Fruit fly (Drosophila melanogaster): ENCODE data around the gene Mitofilin.

Mitofilin gene

dm6 chr3R:22041625-22042282, 18.6 kb upstream of the Mitofilin start, which contains the start of gene how (continued):
- TF ChIP-seq CG11085 (GFP tag; IDR thresholded peaks at IDR 0.05), result no peak
- no peak for TF ChIP-seq CG15601 (tag; optimal IDR thresholded peaks at IDR 0.05)
- TF ChIP-seq CG1792 (GFP tag; optimal IDR thresholded peaks at IDR 0.05), result no peak
- TF ChIP-seq Spps (tag; optimal IDR thresholded peaks at IDR 0.05), result peak; percentile 1
- no peak for TF ChIP-seq mirr (GFP tag; optimal IDR thresholded peaks at IDR 0.05)
- no peak for TF ChIP-seq klu (GFP tag; IDR thresholded peaks at IDR 0.05)
- TF ChIP-seq CG7987 (GFP tag; optimal IDR thresholded peaks at IDR 0.05), result no peak
- TF ChIP-seq CG11398 (GFP tag; optimal IDR thresholded peaks at IDR 0.05), result no peak
- TF ChIP-seq zfh2 (GFP tag; optimal IDR thresholded peaks at IDR 0.05), result no peak
- TF ChIP-seq CG30431 (GFP tag; optimal IDR thresholded peaks at IDR 0.05), result no peak
- TF ChIP-seq scrt (GFP tag; optimal IDR thresholded peaks at IDR 0.05), result no peak
- no peak for TF ChIP-seq Six4 (GFP tag; optimal IDR thresholded peaks at IDR 0.05)
- no peak for TF ChIP-seq cato (GFP tag; optimal IDR thresholded peaks at IDR 0.05; ENCODE audit: borderline replicate concordance)
- no peak for TF ChIP-seq dan (GFP tag; IDR thresholded peaks at IDR 0.05)
- no peak for TF ChIP-seq NFAT (GFP tag; IDR thresholded peaks at IDR 0.05)
- no peak for TF ChIP-seq fd3F (GFP tag; optimal IDR thresholded peaks at IDR 0.05)
- no peak for TF ChIP-seq emc (GFP tag; optimal IDR thresholded peaks at IDR 0.05)
- TF ChIP-seq Med (GFP tag), result peak; percentile 84
- no peak for TF ChIP-seq Nf-YB (GFP tag; optimal IDR thresholded peaks at IDR 0.05)
- peak; percentile 17 for TF ChIP-seq Blimp-1 (GFP tag; optimal IDR thresholded peaks at IDR 0.05)
- peak; percentile 26 for TF ChIP-seq CG30403 (GFP tag; optimal IDR thresholded peaks at IDR 0.05)
- TF ChIP-seq ttk (GFP tag; IDR thresholded peaks at IDR 0.05), result no peak
- peak; percentile 12 for TF ChIP-seq az2 (GFP tag; optimal IDR thresholded peaks at IDR 0.05)
- peak; percentile 27 for TF ChIP-seq sug (tag; optimal IDR thresholded peaks at IDR 0.05)
- TF ChIP-seq Ets65A (GFP tag), result peak; percentile 79
- TF ChIP-seq CG8089 (GFP tag; optimal IDR thresholded peaks at IDR 0.05), result no peak
- no peak for TF ChIP-seq hth (optimal IDR thresholded peaks at IDR 0.05)
- TF ChIP-seq ara (GFP tag; IDR thresholded peaks at IDR 0.05), result no peak
- TF ChIP-seq cas (GFP tag; IDR thresholded peaks at IDR 0.05), result no peak
- peak; percentile 22 for TF ChIP-seq CG2678 (tag; optimal IDR thresholded peaks at IDR 0.05)
- no peak for TF ChIP-seq CG16863 (GFP tag; optimal IDR thresholded peaks at IDR 0.05)
- TF ChIP-seq p53 (GFP tag; optimal IDR thresholded peaks at IDR 0.05), result no peak
- no peak for TF ChIP-seq gt (GFP tag; IDR thresholded peaks at IDR 0.05)
- peak; percentile 31 for TF ChIP-seq CG18599 (GFP tag; optimal IDR thresholded peaks at IDR 0.05)
- TF ChIP-seq CG42726 (GFP tag; IDR thresholded peaks at IDR 0.05; ENCODE audit: partially characterized antibody), result 0 out of 2 replicates have a peak, but pooled peaks have one; percentile 3
- TF ChIP-seq CG13894 (tag; optimal IDR thresholded peaks at IDR 0.05), result peak; percentile 33
- no peak for TF ChIP-seq Fer2 (tag; optimal IDR thresholded peaks at IDR 0.05)
- TF ChIP-seq oc (tag; optimal IDR thresholded peaks at IDR 0.05), result peak; percentile 21
- TF ChIP-seq pita (GFP tag; optimal IDR thresholded peaks at IDR 0.05), result no peak
- TF ChIP-seq CG4730 (GFP tag; IDR thresholded peaks at IDR 0.05), result no peak
- no peak for TF ChIP-seq wor (GFP tag; IDR thresholded peaks at IDR 0.05)
- no peak for TF ChIP-seq luna (GFP tag; optimal IDR thresholded peaks at IDR 0.05)
- TF ChIP-seq Trl (optimal IDR thresholded peaks at IDR 0.05), result peak; percentile 95 to 98
- peak; percentile 55 for TF ChIP-seq Trl (GFP tag; optimal IDR thresholded peaks at IDR 0.05)
- TF ChIP-seq nom (GFP tag; optimal IDR thresholded peaks at IDR 0.05), result peak; percentile 36
- no peak for TF ChIP-seq CG2875 (GFP tag; optimal IDR thresholded peaks at IDR 0.05)
- no peak for TF ChIP-seq Dad (GFP tag; optimal IDR thresholded peaks at IDR 0.05)
- no peak for TF ChIP-seq CG6272 (GFP tag; IDR thresholded peaks at IDR 0.05)
- TF ChIP-seq CG6654 (GFP tag; optimal IDR thresholded peaks at IDR 0.05), result no peak
- no peak for TF ChIP-seq aop (GFP tag; IDR thresholded peaks at IDR 0.05)
- no peak for TF ChIP-seq Drgx (GFP tag; IDR thresholded peaks at IDR 0.05)
- peak; percentile 87 for TF ChIP-seq CG2116 (GFP tag; optimal IDR thresholded peaks at IDR 0.05)

Data from whole organism, embryonic.